Worm (Caenorhabditis elegans) whole organism, L1 larva: ENCODE data around the gene tag-151.

Experiments
- ama-1 ChIP-seq: fragments of 150-350 bp; optimal IDR thresholded peaks from 2 replicates; lab custom pipeline; 2014
- ces-1 ChIP-seq: fragments of 150-350 bp; optimal IDR thresholded peaks from 2 replicates; lab custom pipeline; 2014; ENCODE audit warnings: missing biosample characterization, missing genetic modification reagents, missing genetic modification characterization
- egl-27 ChIP-seq, 2 experiments: fragments of 150-350 bp in 1 of 2; sonication (generic microtip); optimal IDR thresholded peaks; 3 replicates each; lab custom pipeline; 2017 to 2018; ENCODE audit warnings: missing biosample characterization in 2 of 2, missing genetic modification characterization in 2 of 2, missing genetic modification reagents in 2 of 2
- fkh-10 ChIP-seq: sonication (generic microtip); optimal IDR thresholded peaks from 2 replicates; lab custom pipeline; 2017; ENCODE audit warnings: missing biosample characterization, missing genetic modification reagents, missing genetic modification characterization
- fos-1 ChIP-seq: fragments of 150-350 bp; optimal IDR thresholded peaks from 2 replicates; lab custom pipeline; 2014; ENCODE audit warnings: missing biosample characterization, missing genetic modification characterization
- mab-9 ChIP-seq: fragments of 200-800 bp; sonication (Bioruptor generic); IDR thresholded peaks from 2 replicates; pipeline ENCODE4 v1.3.6; 2022; ENCODE audit warnings: missing genetic modification reagents, missing genetic modification characterization, missing compliant biosample characterization
- mef-2 ChIP-seq: fragments of 150-350 bp; optimal IDR thresholded peaks from 2 replicates; lab custom pipeline; 2014; ENCODE audit warnings: missing biosample characterization, missing genetic modification characterization
- xbp-1 ChIP-seq: sonication (generic microtip); optimal IDR thresholded peaks from 2 replicates; lab custom pipeline; 2016; ENCODE audit warnings: missing genetic modification characterization, missing compliant biosample characterization

DNA sequence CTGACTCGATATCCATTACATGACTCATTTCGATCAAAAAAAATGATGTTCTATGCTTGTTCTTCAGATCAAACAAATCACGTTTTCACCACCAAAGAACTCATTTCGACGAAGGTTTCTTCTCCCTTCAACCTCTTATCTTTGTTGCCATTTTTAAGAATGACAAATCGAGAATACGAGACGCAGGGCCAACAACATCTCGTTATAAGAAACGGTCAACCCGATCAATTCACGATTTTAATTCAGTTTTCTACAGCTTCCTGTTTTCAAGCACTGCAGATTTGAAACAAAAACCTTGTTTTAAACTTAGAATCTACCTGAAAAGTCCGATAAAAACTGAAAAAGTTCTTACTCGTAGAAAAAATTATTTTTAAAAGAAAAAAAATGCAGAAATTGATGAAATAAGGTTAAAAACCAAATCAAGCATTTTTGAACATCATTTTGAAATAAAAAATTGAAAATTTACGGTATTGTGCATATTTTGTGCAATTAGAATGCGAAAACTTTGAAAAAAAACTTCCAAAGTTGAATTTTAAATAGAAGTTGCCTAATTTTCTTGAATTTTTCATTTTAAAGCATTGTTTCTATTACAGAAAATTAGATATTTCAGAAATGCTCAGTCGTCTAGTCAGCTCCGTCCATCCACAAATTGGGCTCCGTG lies 31.6 kb downstream of the tag-151 start, which contains the start of gene acs-11:
- TF ChIP-seq mef-2 (tag; lab: Kevin White, UChicago), result no peak
- TF ChIP-seq ces-1 (GFP tag; lab: Kevin White, UChicago), result no peak
- TF ChIP-seq xbp-1 (tag; lab: Kevin White, UChicago), result no peak
- no peak for TF ChIP-seq fos-1 (tag; lab: Kevin White, UChicago)
- TF ChIP-seq mab-9 (GFP tag; lab: Robert Waterston, UW), result no peak
- no peak for TF ChIP-seq egl-27 (tag; optimal IDR thresholded peaks at IDR 0.05; lab: Kevin White, UChicago)
- TF ChIP-seq ama-1, result no peak
- TF ChIP-seq fkh-10 (GFP tag; lab: Kevin White, UChicago), result no peak
